Worm (Caenorhabditis elegans) whole organism, L2 larva: ENCODE measurements around the gene htrl-1.
A peak's percentile ranks its signal among the peaks of the same experiment; 100 is the strongest.

Experiments
- C34F6.9 ChIP-seq: fragments of 150-350 bp; optimal IDR thresholded peaks from 2 replicates; lab custom pipeline; 2014; ENCODE audit warnings: missing biosample characterization, missing genetic modification characterization
- F13H6.1 ChIP-seq: sonication (generic microtip); optimal IDR thresholded peaks from 2 replicates; lab custom pipeline; 2016; ENCODE audit warnings: missing genetic modification characterization, missing compliant biosample characterization
- ama-1 ChIP-seq: fragments of 150-350 bp; optimal IDR thresholded peaks from 2 replicates; lab custom pipeline; 2018; ENCODE audit warnings: inconsistent platforms
- blmp-1 ChIP-seq: sonication (generic microtip); optimal IDR thresholded peaks from 2 replicates; lab custom pipeline; 2017; ENCODE audit warnings: missing genetic modification characterization, mild to moderate bottlenecking, missing compliant biosample characterization, antibody characterized with exemption, moderate library complexity; ENCODE audit not compliant: insufficient read depth
- ceh-16 ChIP-seq: fragments of 150-350 bp; optimal IDR thresholded peaks from 2 replicates; lab custom pipeline; 2014; ENCODE audit warnings: missing biosample characterization, missing genetic modification characterization
- ceh-82 ChIP-seq: fragments of 150-350 bp; optimal IDR thresholded peaks from 2 replicates; lab custom pipeline; 2014; ENCODE audit warnings: missing biosample characterization, missing genetic modification characterization
- crh-2 ChIP-seq: sonication (generic microtip); optimal IDR thresholded peaks from 2 replicates; lab custom pipeline; 2017; ENCODE audit warnings: missing biosample characterization, missing genetic modification characterization
- dmd-4 ChIP-seq: sonication (generic microtip); optimal IDR thresholded peaks from 2 replicates; lab custom pipeline; 2017; ENCODE audit warnings: missing biosample characterization, missing genetic modification characterization
- egl-27 ChIP-seq: sonication (generic microtip); optimal IDR thresholded peaks from 3 replicates; lab custom pipeline; 2017; ENCODE audit warnings: missing biosample characterization, missing genetic modification reagents, missing genetic modification characterization
- elt-3 ChIP-seq: sonication (generic microtip); optimal IDR thresholded peaks from 2 replicates; lab custom pipeline; 2017; ENCODE audit warnings: missing biosample characterization, missing genetic modification characterization
- fos-1 ChIP-seq: fragments of 150-350 bp; optimal IDR thresholded peaks from 2 replicates; lab custom pipeline; 2014; ENCODE audit warnings: missing biosample characterization, missing genetic modification characterization
- gmeb-1 ChIP-seq: fragments of 150-350 bp; optimal IDR thresholded peaks from 2 replicates; lab custom pipeline; 2014; ENCODE audit warnings: missing biosample characterization, missing genetic modification characterization
- lin-11 ChIP-seq: fragments of 150-350 bp; sonication (generic microtip); optimal IDR thresholded peaks from 2 replicates; lab custom pipeline; 2014; ENCODE audit warnings: missing biosample characterization, missing genetic modification characterization, inconsistent platforms, mixed read lengths
- lin-39 ChIP-seq: fragments of 150-350 bp; optimal IDR thresholded peaks from 2 replicates; lab custom pipeline; 2014; ENCODE audit warnings: missing biosample characterization, missing genetic modification reagents, missing genetic modification characterization
- lsy-2 ChIP-seq, 2 experiments: fragments of 150-350 bp in 1 of 2; sonication (generic microtip) in 1 of 2; optimal IDR thresholded peaks; 2 replicates each; lab custom pipeline; 2014 to 2017; ENCODE audit warnings: missing biosample characterization in 2 of 2, missing genetic modification characterization in 2 of 2
- mab-5 ChIP-seq: fragments of 150-350 bp; optimal IDR thresholded peaks from 2 replicates; lab custom pipeline; 2014; ENCODE audit warnings: missing biosample characterization, missing genetic modification characterization
- mdl-1 ChIP-seq, 2 experiments: fragments of 150-350 bp in 1 of 2; sonication (generic microtip) in 1 of 2; optimal IDR thresholded peaks; 2 replicates each; lab custom pipeline; 2017; ENCODE audit warnings: missing biosample characterization in 2 of 2, missing genetic modification characterization in 2 of 2
- nhr-10 ChIP-seq: sonication (generic microtip); optimal IDR thresholded peaks from 2 replicates; lab custom pipeline; 2017; ENCODE audit warnings: missing biosample characterization, missing genetic modification characterization
- nhr-129 ChIP-seq: fragments of 150-350 bp; optimal IDR thresholded peaks from 2 replicates; lab custom pipeline; 2014; ENCODE audit warnings: missing biosample characterization, missing genetic modification characterization
- nhr-23 ChIP-seq: fragments of 150-350 bp; optimal IDR thresholded peaks from 2 replicates; lab custom pipeline; 2014; ENCODE audit warnings: missing biosample characterization, missing genetic modification reagents, missing genetic modification characterization
- nhr-237 ChIP-seq: fragments of 150-350 bp; optimal IDR thresholded peaks from 2 replicates; lab custom pipeline; 2014; ENCODE audit warnings: missing biosample characterization, missing genetic modification characterization
- nhr-25 ChIP-seq: fragments of 150-350 bp; sonication (generic microtip); optimal IDR thresholded peaks from 3 replicates; lab custom pipeline; 2014; ENCODE audit warnings: missing biosample characterization, missing genetic modification characterization
- nhr-77 ChIP-seq: fragments of 150-350 bp; optimal IDR thresholded peaks from 2 replicates; lab custom pipeline; 2014; ENCODE audit warnings: missing biosample characterization, missing genetic modification characterization
- peb-1 ChIP-seq: fragments of 150-350 bp; optimal IDR thresholded peaks from 2 replicates; lab custom pipeline; 2014; ENCODE audit warnings: missing biosample characterization, missing genetic modification characterization
- skn-1 ChIP-seq: sonication (generic microtip); optimal IDR thresholded peaks from 2 replicates; lab custom pipeline; 2017; ENCODE audit warnings: missing biosample characterization, missing genetic modification characterization
- sma-3 ChIP-seq: sonication (generic microtip); optimal IDR thresholded peaks from 2 replicates; lab custom pipeline; 2016; ENCODE audit warnings: missing genetic modification reagents, missing genetic modification characterization, missing compliant biosample characterization
- sma-9 ChIP-seq, 2 experiments: fragments of 150-350 bp in 1 of 2; sonication (generic microtip) in 1 of 2; optimal IDR thresholded peaks; 2 replicates each; lab custom pipeline; 2014 to 2016; ENCODE audit warnings: missing genetic modification characterization in 2 of 2, mild to moderate bottlenecking in 1 of 2, missing biosample characterization in 1 of 2, missing compliant biosample characterization in 1 of 2, missing genetic modification reagents in 1 of 2, moderate library complexity in 1 of 2
- snpc-4 ChIP-seq: fragments of 150-350 bp; optimal IDR thresholded peaks from 2 replicates; lab custom pipeline; 2014; ENCODE audit warnings: missing biosample characterization, missing genetic modification characterization
- unc-39 ChIP-seq: fragments of 150-350 bp; optimal IDR thresholded peaks from 2 replicates; lab custom pipeline; 2014; ENCODE audit warnings: missing biosample characterization, missing genetic modification characterization
- unc-55 ChIP-seq: fragments of 150-350 bp; sonication (generic microtip); optimal IDR thresholded peaks from 3 replicates; lab custom pipeline; 2014; ENCODE audit warnings: missing biosample characterization, missing genetic modification reagents, missing genetic modification characterization
- ztf-1 ChIP-seq: fragments of 200-800 bp; sonication (Bioruptor generic); conservative IDR thresholded peaks from 2 replicates; pipeline ENCODE4 v1.3.6; 2022; ENCODE audit warnings: missing genetic modification characterization, missing compliant biosample characterization
- ztf-11 ChIP-seq: sonication (generic microtip); optimal IDR thresholded peaks from 2 replicates; lab custom pipeline; 2017; ENCODE audit warnings: missing biosample characterization, missing genetic modification characterization
- ztf-4 ChIP-seq: fragments of 150-350 bp; optimal IDR thresholded peaks from 2 replicates; lab custom pipeline; 2014; ENCODE audit warnings: missing biosample characterization, missing genetic modification characterization

The htrl-1 gene

DNA sequence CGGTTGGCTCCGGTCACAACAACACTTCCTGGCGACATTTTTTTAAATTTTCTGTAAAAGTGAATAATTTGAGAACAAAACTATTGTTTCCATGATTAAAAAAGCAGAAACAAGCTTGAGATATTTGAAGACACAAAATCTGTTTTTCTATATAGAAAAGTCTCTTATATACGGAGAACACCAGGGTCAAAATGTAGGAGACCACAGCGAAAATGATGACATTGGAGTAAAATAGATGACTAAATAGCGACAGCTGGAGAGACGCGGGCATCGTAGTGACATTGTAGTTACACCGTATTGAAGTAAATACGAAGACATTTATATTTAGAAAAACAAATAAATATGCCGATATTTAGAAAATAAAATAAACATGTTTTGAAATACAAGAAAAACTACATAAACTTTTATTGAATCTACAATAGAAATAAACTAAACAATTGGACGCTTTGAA lies 20.0 kb upstream of the htrl-1 start, which contains the start of gene sdz-8:
TSS of gene sdz-8 (minus strand) at position 51 of the 451 bp plus-strand sequence.
- TF ChIP-seq gmeb-1 (tag; lab: Kevin White, UChicago), result no peak
- no peak for TF ChIP-seq nhr-23 (tag; lab: Kevin White, UChicago)
- TF ChIP-seq ceh-82 (tag; lab: Kevin White, UChicago), result no peak
- TF ChIP-seq elt-3 (tag; lab: Kevin White, UChicago), result no peak
- no peak for TF ChIP-seq blmp-1
- TF ChIP-seq dmd-4 (tag; lab: Kevin White, UChicago), result no peak
- TF ChIP-seq skn-1 (tag; lab: Kevin White, UChicago), result no peak
- no peak for TF ChIP-seq nhr-129 (tag; lab: Kevin White, UChicago)
- no peak for TF ChIP-seq snpc-4
- TF ChIP-seq unc-39 (tag; lab: Kevin White, UChicago), result no peak
- no peak for TF ChIP-seq nhr-25 (tag; lab: Kevin White, UChicago)
- TF ChIP-seq lin-39 (tag; lab: Kevin White, UChicago), result no peak
- TF ChIP-seq mdl-1 (tag; optimal IDR thresholded peaks at IDR 0.05; lab: Kevin White, UChicago), result no peak
- TF ChIP-seq nhr-237 (tag; lab: Kevin White, UChicago), result no peak
- TF ChIP-seq mab-5 (tag; lab: Kevin White, UChicago), result no peak
- TF ChIP-seq crh-2 (tag; lab: Kevin White, UChicago), result no peak

ce11 chrV:11515145-11515544 lies 19.0 kb upstream of the htrl-1 start:
- no peak for TF ChIP-seq peb-1 (tag; lab: Kevin White, UChicago)
- TF ChIP-seq ztf-4 (tag; lab: Kevin White, UChicago), result no peak
- TF ChIP-seq mab-5 (tag; lab: Kevin White, UChicago), result no peak
- no peak for TF ChIP-seq nhr-10
- no peak for TF ChIP-seq ama-1 (lab: Kevin White, UChicago)
- TF ChIP-seq nhr-25 (tag; lab: Kevin White, UChicago), result no peak
- TF ChIP-seq unc-55, result no peak
- no peak for TF ChIP-seq ztf-1
- TF ChIP-seq sma-3 (GFP tag; lab: Kevin White, UChicago), result no peak
- no peak for TF ChIP-seq ceh-16
- TF ChIP-seq nhr-77 (tag; lab: Kevin White, UChicago), result no peak
- no peak for TF ChIP-seq sma-9 (GFP tag; optimal IDR thresholded peaks at IDR 0.05; lab: Kevin White, UChicago)
- TF ChIP-seq sma-9 (tag; optimal IDR thresholded peaks at IDR 0.05; lab: Kevin White, UChicago), result no peak

DNA sequence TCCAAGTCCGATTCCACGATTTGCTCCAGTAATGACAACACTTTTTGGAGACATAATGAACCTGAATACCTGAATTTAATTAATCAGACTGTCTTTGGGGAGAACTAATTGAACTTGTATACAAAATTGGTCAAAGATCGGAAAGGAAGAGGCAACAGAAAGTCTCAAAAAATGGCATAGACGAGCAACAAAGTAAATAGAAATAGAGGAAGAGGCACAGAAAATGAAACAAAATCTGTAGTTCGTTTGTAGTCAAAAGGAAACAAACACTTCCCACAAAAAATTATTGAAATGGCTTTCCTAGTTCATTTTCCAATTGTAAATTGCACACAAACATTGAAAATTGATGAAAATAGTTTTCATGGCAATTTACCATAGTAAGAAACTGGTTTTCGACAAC lies 18.5 kb upstream of the htrl-1 start, which contains the start of gene C55A6.6:
TSS of gene C55A6.6 (minus strand) at position 61 of the 400 bp plus-strand sequence.
- TF ChIP-seq nhr-25 (tag; lab: Kevin White, UChicago) (no peak), ztf-4 (tag; lab: Kevin White, UChicago) (no peak), sma-3 (GFP tag; lab: Kevin White, UChicago) (no peak), lin-11 (tag; lab: Kevin White, UChicago) (no peak), ztf-11 (tag; lab: Kevin White, UChicago) (no peak)

DNA sequence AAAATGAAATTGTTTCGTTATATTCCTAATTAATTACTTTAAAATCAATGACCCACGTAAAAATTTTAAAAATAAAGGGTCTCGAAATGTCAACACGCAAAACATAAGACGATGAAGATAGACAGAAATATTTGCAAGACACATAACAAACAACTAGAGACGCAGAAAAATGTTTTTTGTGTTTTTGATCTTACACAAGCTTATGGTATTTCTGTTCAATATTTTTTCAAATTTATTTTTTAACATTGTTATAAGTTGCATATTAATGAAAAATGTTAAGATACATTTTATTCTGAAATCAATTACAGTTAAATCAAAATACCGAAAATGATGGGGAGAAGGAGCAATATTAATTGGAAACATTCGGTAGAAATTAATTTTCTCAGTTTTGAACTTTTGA lies 17.2 kb upstream of the htrl-1 start, which contains the start of gene C55A6.3:
TSS of gene C55A6.3 (minus strand) at position 101 of the 400 bp plus-strand sequence.
- TF ChIP-seq nhr-77 (tag; lab: Kevin White, UChicago), result no peak
- no peak for TF ChIP-seq ztf-4 (tag; lab: Kevin White, UChicago)
- no peak for TF ChIP-seq egl-27

- TF ChIP-seq blmp-1, result peak; percentile 70
- peak; percentile 12 for TF ChIP-seq sma-3 (GFP tag; lab: Kevin White, UChicago)
- peak; percentile 66 for TF ChIP-seq nhr-25 (tag; lab: Kevin White, UChicago)
- TF ChIP-seq ztf-11 (tag; lab: Kevin White, UChicago), result no peak
- peak; percentile 87 for TF ChIP-seq sma-9 (GFP tag; optimal IDR thresholded peaks at IDR 0.05; lab: Kevin White, UChicago)
- TF ChIP-seq sma-9 (tag; optimal IDR thresholded peaks at IDR 0.05; lab: Kevin White, UChicago), result no peak
- TF ChIP-seq fos-1 (tag; lab: Kevin White, UChicago), result peak; percentile 35
These were observed 12.6 kb upstream of the htrl-1 start, which contains the start of gene ttll-5 for ce11 chrV:11508773-11509172. Gene ttll-5 (plus strand): TSS chrV:11509060.

DNA sequence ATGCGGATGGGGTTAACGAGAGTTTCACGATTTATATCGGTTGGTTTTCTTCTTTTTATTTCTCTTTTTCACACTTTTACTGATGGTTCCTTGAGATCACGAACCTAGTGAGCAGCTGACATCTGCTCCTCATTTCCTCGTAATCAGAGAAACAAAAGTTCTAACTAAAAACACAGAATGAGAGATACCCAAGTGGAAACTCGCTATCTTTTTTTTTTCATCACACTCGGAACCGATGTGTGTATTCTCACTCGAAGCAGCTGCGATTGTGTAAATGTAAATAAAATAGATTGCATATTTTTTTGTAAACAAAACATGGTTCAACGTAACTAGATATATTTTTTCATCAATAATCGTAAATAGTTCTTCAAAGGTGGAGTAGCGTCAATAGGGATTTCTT lies 10.2 kb upstream of the htrl-1 start:
- TF ChIP-seq lsy-2 (tag; optimal IDR thresholded peaks at IDR 0.05; lab: Kevin White, UChicago) (peak in 1 of 2 experiments; percentile 36), blmp-1 (no peak), F13H6.1 (tag; lab: Kevin White, UChicago) (peak; percentile 80), nhr-237 (tag; lab: Kevin White, UChicago) (no peak), sma-9 (GFP tag; optimal IDR thresholded peaks at IDR 0.05; lab: Kevin White, UChicago) (peak; percentile 52), sma-9 (tag; optimal IDR thresholded peaks at IDR 0.05; lab: Kevin White, UChicago) (no peak), nhr-129 (tag; lab: Kevin White, UChicago) (peak; percentile 46), C34F6.9 (peak; percentile 44)
